Fruit fly (Drosophila melanogaster): ENCODE data around the gene Rcd7.

DNA sequence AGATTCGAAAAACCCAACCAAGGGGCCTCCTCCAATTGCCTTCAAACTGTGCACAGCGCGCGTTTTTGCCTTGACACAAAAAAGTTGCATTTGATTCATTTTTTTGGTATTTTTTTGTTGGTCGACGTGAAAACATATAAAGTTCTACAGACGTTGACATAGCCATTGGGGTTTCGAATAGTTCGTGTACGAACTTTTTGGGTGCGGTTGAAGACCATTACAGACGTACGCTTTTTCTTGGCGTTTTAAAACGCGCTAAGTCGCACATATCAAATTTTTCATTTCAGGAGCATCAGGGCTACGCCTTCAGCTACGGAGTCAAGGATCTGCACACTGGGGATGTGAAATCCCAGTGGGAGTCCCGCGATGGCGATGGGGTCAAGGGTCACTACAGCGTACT is 19.2 kb upstream of the Rcd7 start:
- TF ChIP-seq hbn (GFP tag; IDR thresholded peaks at IDR 0.05; ENCODE audit: partially characterized antibody) (no peak), rib (GFP tag; IDR thresholded peaks at IDR 0.05) (no peak)

All from whole organism, embryonic.